Worm (Caenorhabditis elegans): ENCODE results near the gene bcf-1.

The bcf-1 gene

ce11 chrV:6450129-6451011, 41.8 kb upstream of the bcf-1 start, which contains the start of gene acl-8:
Gene acl-8 (plus strand): TSS chrV:6450870.
- TF ChIP-seq lim-7 (GFP tag; IDR thresholded peaks at IDR 0.05) (no peak), T20F7.1 (GFP tag; optimal IDR thresholded peaks at IDR 0.05) (peak; percentile 37), nhr-11 (tag; optimal IDR thresholded peaks at IDR 0.05) (no peak), pha-4 (GFP tag; IDR thresholded peaks at IDR 0.05) (no peak), pha-4 (tag; optimal IDR thresholded peaks at IDR 0.05) (peak; percentile 19), zag-1 (tag; optimal IDR thresholded peaks at IDR 0.05) (no peak), ces-1 (GFP tag; optimal IDR thresholded peaks at IDR 0.05) (no peak), unc-62 (GFP tag; optimal IDR thresholded peaks at IDR 0.05 in 1 of 2) (peak in 1 of 2 experiments; percentile 84), unc-62 (tag; optimal IDR thresholded peaks at IDR 0.05) (no peak), hlh-11 (tag; optimal IDR thresholded peaks at IDR 0.05) (peak; percentile 59), madf-9 (GFP tag; conservative IDR thresholded peaks at IDR 0.05) (no peak), pqm-1 (tag; optimal IDR thresholded peaks at IDR 0.05) (peak; percentile 84), aha-1 (tag) (peak; percentile 23), madf-5 (GFP tag; IDR thresholded peaks at IDR 0.05) (no peak), nhr-28 (tag; optimal IDR thresholded peaks at IDR 0.05) (peak; percentile 73), Y48G9A.11 (GFP tag; IDR thresholded peaks at IDR 0.05) (0 out of 2 replicates have a peak, but pooled peaks have one; percentile 16), daf-16 (GFP tag; optimal IDR thresholded peaks at IDR 0.05) (no peak), daf-16 (tag; optimal IDR thresholded peaks at IDR 0.05) (peak; percentile 61), dve-1 (tag; optimal IDR thresholded peaks at IDR 0.05; ENCODE audit: insufficient read depth) (peak; percentile 34), mxl-3 (GFP tag; optimal IDR thresholded peaks at IDR 0.05) (peak; percentile 51), dmd-6 (GFP tag; IDR thresholded peaks at IDR 0.05) (peak; percentile 69), php-3 (GFP tag; IDR thresholded peaks at IDR 0.05) (0 out of 2 replicates have a peak, but pooled peaks have one; percentile 51)

ce11 chrV:6448356-6448755, 39.8 kb upstream of the bcf-1 start, which contains the start of gene fbxa-196:
Gene fbxa-196 (plus strand): TSS chrV:6448656.
- TF ChIP-seq daf-8 (GFP tag; IDR thresholded peaks at IDR 0.05) (no peak), Y75B8A.6 (GFP tag; IDR thresholded peaks at IDR 0.05) (no peak), snpc-4 (tag; optimal IDR thresholded peaks at IDR 0.05) (no peak)

- TF ChIP-seq aha-1 (tag) (peak; percentile 65), nhr-28 (tag; optimal IDR thresholded peaks at IDR 0.05) (no peak)
Observed at ce11 chrV:6442037-6442436, 33.5 kb upstream of the bcf-1 start, which contains the start of gene T05H4.3. Gene T05H4.3 (plus strand): TSS chrV:6442337.

- TF ChIP-seq T26A8.4 (GFP tag; IDR thresholded peaks at IDR 0.05) (no peak), F44E2.7 (GFP tag; IDR thresholded peaks at IDR 0.05) (no peak), daf-19 (GFP tag; conservative IDR thresholded peaks at IDR 0.05) (no peak), spr-1 (tag; optimal IDR thresholded peaks at IDR 0.05) (no peak), aha-1 (tag) (no peak), hlh-11 (tag; optimal IDR thresholded peaks at IDR 0.05) (no peak), nhr-111 (GFP tag; optimal IDR thresholded peaks at IDR 0.05) (no peak), nhr-42 (GFP tag; IDR thresholded peaks at IDR 0.05) (no peak), dmd-6 (GFP tag; IDR thresholded peaks at IDR 0.05) (no peak), mxl-2 (GFP tag; conservative IDR thresholded peaks at IDR 0.05) (no peak), nhr-41 (GFP tag; IDR thresholded peaks at IDR 0.05) (no peak), mxl-3 (GFP tag; optimal IDR thresholded peaks at IDR 0.05) (no peak), cey-2 (tag; optimal IDR thresholded peaks at IDR 0.05; ENCODE audit: borderline replicate concordance, insufficient read depth) (no peak), lim-7 (GFP tag; IDR thresholded peaks at IDR 0.05) (no peak), unc-130 (GFP tag; optimal IDR thresholded peaks at IDR 0.05) (no peak), duxl-1 (tag; optimal IDR thresholded peaks at IDR 0.05; ENCODE audit: poor library complexity) (no peak), nhr-77 (tag; optimal IDR thresholded peaks at IDR 0.05) (no peak), unc-62 (GFP tag; optimal IDR thresholded peaks at IDR 0.05 in 1 of 2) (no peak), unc-62 (tag; optimal IDR thresholded peaks at IDR 0.05) (no peak), nhr-48 (tag; optimal IDR thresholded peaks at IDR 0.05) (no peak)
Observed at ce11 chrV:6441613-6442012, 33.0 kb upstream of the bcf-1 start, which contains the start of gene T05H4.15. Gene T05H4.15 (minus strand): TSS chrV:6441713.
